Fruit fly (Drosophila melanogaster) whole organism, embryonic: ENCODE results near the gene CG14424.

ENCODE experiments used
- Atf6 ChIP-seq: fragments of 200-800 bp; sonication (Bioruptor generic); IDR thresholded peaks from 2 replicates; pipeline ENCODE4 v1.3.6; 2022; ENCODE audit warnings: missing biosample characterization, missing genetic modification characterization
- CG10431 ChIP-seq: fragments of 200-800 bp; sonication (Bioruptor generic); optimal IDR thresholded peaks from 3 replicates; lab custom pipeline; 2018; ENCODE audit warnings: missing biosample characterization, mild to moderate bottlenecking, missing genetic modification characterization
- CG17361 ChIP-seq: fragments of 200-800 bp; sonication (Bioruptor generic); IDR thresholded peaks from 3 replicates; pipeline ENCODE4 v1.3.6; 2022; ENCODE audit warnings: missing biosample characterization, missing genetic modification characterization
- CG18764 ChIP-seq: fragments of 200-800 bp; sonication (Bioruptor generic); optimal IDR thresholded peaks from 3 replicates; lab custom pipeline; 2016; ENCODE audit warnings: missing biosample characterization, missing genetic modification characterization
- CG4360 ChIP-seq: fragments of 200-800 bp; sonication (Bioruptor generic); IDR thresholded peaks from 2 replicates; pipeline ENCODE4 v1.3.6; 2022; ENCODE audit warnings: missing biosample characterization, missing genetic modification characterization
- CG5180 ChIP-seq: fragments of 200-800 bp; sonication (Bioruptor generic); optimal IDR thresholded peaks from 3 replicates; lab custom pipeline; 2017; ENCODE audit warnings: missing biosample characterization, missing genetic modification characterization, mild to moderate bottlenecking, moderate library complexity, missing genetic modification reagents
- CG8281 ChIP-seq: fragments of 200-800 bp; sonication (Bioruptor generic); optimal IDR thresholded peaks from 2 replicates; lab custom pipeline; 2018; ENCODE audit warnings: missing biosample characterization, mild to moderate bottlenecking, missing genetic modification characterization, moderate library complexity
- CG9797 ChIP-seq: fragments of 200-800 bp; sonication (Bioruptor generic); optimal IDR thresholded peaks from 3 replicates; lab custom pipeline; 2018; ENCODE audit warnings: missing biosample characterization, mild to moderate bottlenecking, missing genetic modification characterization
- CkIIα-i1 ChIP-seq: fragments of 200-800 bp; sonication (Bioruptor generic); IDR thresholded peaks from 2 replicates; pipeline ENCODE4 v1.3.6; 2022; ENCODE audit warnings: missing biosample characterization, missing genetic modification characterization
- Deaf1 ChIP-seq: fragments of 200-800 bp; optimal IDR thresholded peaks from 3 replicates; lab custom pipeline; 2019; ENCODE audit warnings: missing biosample characterization, mild to moderate bottlenecking, missing genetic modification characterization, moderate library complexity
- Drgx ChIP-seq: fragments of 200-800 bp; sonication (Bioruptor generic); IDR thresholded peaks from 2 replicates; pipeline ENCODE4 v1.3.6; 2022; ENCODE audit warnings: missing biosample characterization, missing genetic modification characterization
- HLH4C ChIP-seq: fragments of 200-800 bp; sonication (Bioruptor generic); IDR thresholded peaks from 3 replicates; pipeline ENCODE4 v1.3.6; 2022; ENCODE audit warnings: missing biosample characterization, missing genetic modification characterization; ENCODE audit not compliant: partially characterized antibody
- Hr39 ChIP-seq: fragments of >200 bp; optimal IDR thresholded peaks from 2 replicates; lab custom pipeline; 2017
- Med ChIP-seq: fragments of 200-800 bp; sonication (Bioruptor generic); peaks from one replicate; lab custom pipeline; 2016; ENCODE audit warnings: missing biosample characterization, missing genetic modification characterization, mild to moderate bottlenecking, inconsistent platforms, moderate library complexity
- Meics ChIP-seq: fragments of 200-800 bp; sonication (Bioruptor generic); optimal IDR thresholded peaks from 2 replicates; lab custom pipeline; 2017; ENCODE audit warnings: missing biosample characterization, mild to moderate bottlenecking, missing genetic modification characterization
- Opbp ChIP-seq: fragments of 200-800 bp; sonication (Bioruptor generic); IDR thresholded peaks from 3 replicates; pipeline ENCODE4 v1.3.6; 2022; ENCODE audit warnings: missing biosample characterization, missing genetic modification characterization; ENCODE audit not compliant: partially characterized antibody
- abd-A ChIP-seq: fragments of 200-800 bp; sonication (Bioruptor generic); optimal IDR thresholded peaks from 3 replicates; lab custom pipeline; 2019; ENCODE audit warnings: missing biosample characterization, mild to moderate bottlenecking, missing genetic modification characterization, moderate library complexity
- bbx ChIP-seq: fragments of 200-800 bp; sonication (Bioruptor generic); IDR thresholded peaks from 2 replicates; pipeline ENCODE4 v1.3.6; 2022; ENCODE audit warnings: missing biosample characterization, missing genetic modification characterization; ENCODE audit not compliant: partially characterized antibody
- chinmo ChIP-seq: fragments of 200-800 bp; sonication (Bioruptor generic); IDR thresholded peaks from 4 replicates; pipeline ENCODE4 v1.3.6; 2022; ENCODE audit warnings: missing biosample characterization, missing genetic modification characterization; ENCODE audit not compliant: partially characterized antibody
- ci ChIP-seq: fragments of 200-800 bp; sonication (Bioruptor generic); IDR thresholded peaks from 3 replicates; pipeline ENCODE4 v1.3.6; 2022; ENCODE audit warnings: missing biosample characterization, missing genetic modification characterization
- da ChIP-seq: fragments of 200-800 bp; sonication (Bioruptor generic); optimal IDR thresholded peaks from 2 replicates; lab custom pipeline; 2016; ENCODE audit warnings: missing biosample characterization, missing genetic modification characterization
- gce ChIP-seq: fragments of 200-800 bp; sonication (Bioruptor generic); IDR thresholded peaks from 3 replicates; pipeline ENCODE4 v1.3.6; 2022; ENCODE audit warnings: missing biosample characterization, missing genetic modification characterization
- grn ChIP-seq: fragments of 200-800 bp; sonication (Bioruptor generic); optimal IDR thresholded peaks from 3 replicates; lab custom pipeline; 2017; ENCODE audit warnings: missing biosample characterization, missing genetic modification characterization
- gro ChIP-seq: fragments of 200-800 bp; sonication (Bioruptor generic); optimal IDR thresholded peaks from 2 replicates; lab custom pipeline; 2016; ENCODE audit warnings: missing biosample characterization, missing genetic modification characterization
- gt ChIP-seq: fragments of 200-800 bp; sonication (Bioruptor generic); IDR thresholded peaks from 2 replicates; pipeline ENCODE4 v1.3.6; 2022; ENCODE audit warnings: missing biosample characterization, missing genetic modification characterization
- nau ChIP-seq: fragments of 200-800 bp; sonication (Bioruptor generic); optimal IDR thresholded peaks from 3 replicates; lab custom pipeline; 2017; ENCODE audit warnings: missing biosample characterization, mild to moderate bottlenecking, missing genetic modification characterization, missing genetic modification reagents
- nom ChIP-seq: fragments of 200-800 bp; sonication (Bioruptor generic); optimal IDR thresholded peaks from 2 replicates; lab custom pipeline; 2017; ENCODE audit warnings: missing biosample characterization, missing genetic modification characterization, mild to moderate bottlenecking, moderate library complexity, missing genetic modification reagents
- peb ChIP-seq: fragments of 200-800 bp; sonication (Bioruptor generic); IDR thresholded peaks from 2 replicates; pipeline ENCODE4 v1.3.6; 2022; ENCODE audit warnings: missing biosample characterization, missing genetic modification characterization
- pfk ChIP-seq: fragments of 200-800 bp; sonication (Bioruptor generic); optimal IDR thresholded peaks from 2 replicates; lab custom pipeline; 2018; ENCODE audit warnings: missing biosample characterization, mild to moderate bottlenecking, missing genetic modification characterization, moderate library complexity
- pnt ChIP-seq: fragments of 200-800 bp; sonication (Bioruptor generic); optimal IDR thresholded peaks from 3 replicates; lab custom pipeline; 2016; ENCODE audit warnings: missing biosample characterization, missing genetic modification characterization
- prd ChIP-seq, 3 experiments: fragments of >200 bp in 2 of 3; fragments of 200-800 bp in 1 of 3; sonication (Bioruptor generic) in 1 of 3; optimal IDR thresholded peaks in 2 of 3; IDR thresholded peaks in 1 of 3; 2 replicates in 2 of 3; 3 replicates in 1 of 3; pipeline versions ENCODE4 v1.3.6 to Lab custom; 2017 to 2022; ENCODE audit warnings: missing biosample characterization in 1 of 3, missing genetic modification characterization in 1 of 3
- pum ChIP-seq: fragments of 200-800 bp; sonication (Bioruptor generic); optimal IDR thresholded peaks from 2 replicates; lab custom pipeline; 2016; ENCODE audit warnings: missing biosample characterization, missing genetic modification characterization
- so ChIP-seq: fragments of 200-800 bp; sonication (Bioruptor generic); IDR thresholded peaks from 3 replicates; pipeline ENCODE4 v1.3.6; 2022; ENCODE audit warnings: missing biosample characterization, missing genetic modification characterization
- sr ChIP-seq: fragments of 200-800 bp; sonication (Bioruptor generic); IDR thresholded peaks from 3 replicates; pipeline ENCODE4 v1.3.6; 2022; ENCODE audit warnings: missing biosample characterization, missing genetic modification characterization
- stwl ChIP-seq: fragments of 200-800 bp; sonication (Bioruptor generic); optimal IDR thresholded peaks from 3 replicates; lab custom pipeline; 2018; ENCODE audit warnings: missing biosample characterization, mild to moderate bottlenecking, missing genetic modification characterization, moderate library complexity
- sug ChIP-seq: fragments of 200-800 bp; optimal IDR thresholded peaks from 2 replicates; lab custom pipeline; 2019; ENCODE audit warnings: missing biosample characterization, mild to moderate bottlenecking, missing genetic modification characterization, moderate library complexity
- unpg ChIP-seq: fragments of 200-800 bp; sonication (Bioruptor generic); optimal IDR thresholded peaks from 3 replicates; lab custom pipeline; 2018; ENCODE audit warnings: missing biosample characterization, mild to moderate bottlenecking, missing genetic modification characterization, moderate library complexity

CG14424 gene

dm6 chrX:2973593-2973992 lies 46.5 kb upstream of the CG14424 start, which contains the start of gene rst (continued):
- TF ChIP-seq CkIIα-i1 (no peak), CG5180 (GFP tag; lab: Kevin White, UChicago) (peak; percentile 99), prd (optimal IDR thresholded peaks at IDR 0.05; lab: Kevin White, UChicago) (no peak), prd (GFP tag; IDR thresholded peaks at IDR 0.05; lab: Robert Waterston, UW) (0 out of 3 replicates have a peak, but pooled peaks have one; percentile 8), peb (GFP tag; lab: Robert Waterston, UW) (no peak), HLH4C (GFP tag; lab: Robert Waterston, UW) (no peak), Opbp (GFP tag; lab: Robert Waterston, UW) (0 out of 3 replicates have a peak, but pooled peaks have one; percentile 32), grn (no peak), Meics (GFP tag; lab: Kevin White, UChicago) (no peak), nom (GFP tag; lab: Kevin White, UChicago) (peak; percentile 33), nau (peak; percentile 28), chinmo (peak; percentile 62; the same call in 1 of the 4 replicates), gce (GFP tag; lab: Robert Waterston, UW) (peak; percentile 34; the same call in 1 of the 3 replicates), Deaf1 (tag; lab: Kevin White, UChicago) (peak; percentile 85), CG4360 (0 out of 2 replicates have a peak, but pooled peaks have one; percentile 29), stwl (tag; lab: Kevin White, UChicago) (peak; percentile 24), pnt (GFP tag; lab: Kevin White, UChicago) (no peak), CG17361 (GFP tag; lab: Robert Waterston, UW) (0 out of 3 replicates have a peak, but pooled peaks have one; percentile 20), pum (GFP tag; lab: Kevin White, UChicago) (no peak), abd-A (peak; percentile 51), sug (no peak), gt (no peak), bbx (peak; percentile 48; the same call in 1 of the 2 replicates), Atf6 (GFP tag; lab: Robert Waterston, UW) (0 out of 2 replicates have a peak, but pooled peaks have one; percentile 20), Drgx (GFP tag; lab: Robert Waterston, UW) (no peak), pfk (GFP tag; lab: Kevin White, UChicago) (no peak), CG10431 (GFP tag; lab: Kevin White, UChicago) (no peak), CG9797 (GFP tag; lab: Kevin White, UChicago) (no peak), Hr39 (lab: Kevin White, UChicago) (no peak), ci (GFP tag; lab: Robert Waterston, UW) (peak; percentile 37; the same call in 1 of the 3 replicates)
- TF ChIP-seq, all 482 proteins: peak for 31

- peak; percentile 49 for TF ChIP-seq Med (GFP tag; lab: Kevin White, UChicago)
- no peak for TF ChIP-seq gro (GFP tag; lab: Kevin White, UChicago)
- TF ChIP-seq unpg (GFP tag; lab: Kevin White, UChicago): no peak
- peak; percentile 13 for TF ChIP-seq CG5180 (GFP tag; lab: Kevin White, UChicago)
- TF ChIP-seq CG8281 (tag; lab: Kevin White, UChicago): peak; percentile 94
- TF ChIP-seq sr (GFP tag; lab: Robert Waterston, UW): 0 out of 3 replicates have a peak, but pooled peaks have one; percentile 46
- TF ChIP-seq da (GFP tag; lab: Kevin White, UChicago): no peak
- no peak for TF ChIP-seq CG18764 (GFP tag; lab: Kevin White, UChicago)
- TF ChIP-seq so (GFP tag; lab: Robert Waterston, UW): no peak
Measured at dm6 chrX:2969039-2969438, 42.0 kb upstream of the CG14424 start.
